Worm (Caenorhabditis elegans) whole organism, L1 larva: ENCODE data around the gene tsp-18.

Experiments
- C16A3.4 ChIP-seq: fragments of 150-350 bp; optimal IDR thresholded peaks from 2 replicates; lab custom pipeline; 2014; ENCODE audit warnings: missing biosample characterization, missing genetic modification characterization
- Y116A8C.19 ChIP-seq: sonication (generic microtip); optimal IDR thresholded peaks from 2 replicates; lab custom pipeline; 2016; ENCODE audit warnings: missing compliant biosample characterization, missing genetic modification characterization, borderline replicate concordance
- alr-1 ChIP-seq: fragments of 200-800 bp; sonication (Bioruptor generic); optimal IDR thresholded peaks from 2 replicates; lab custom pipeline; 2018; ENCODE audit warnings: borderline replicate concordance, mild to moderate bottlenecking, missing genetic modification characterization, missing compliant biosample characterization
- aly-2 ChIP-seq: fragments of 150-350 bp; optimal IDR thresholded peaks from 2 replicates; lab custom pipeline; 2014; ENCODE audit warnings: missing biosample characterization, missing genetic modification characterization
- ama-1 ChIP-seq: fragments of 150-350 bp; optimal IDR thresholded peaks from 2 replicates; lab custom pipeline; 2014
- blmp-1 ChIP-seq: fragments of 150-350 bp; optimal IDR thresholded peaks from 2 replicates; lab custom pipeline; 2014; ENCODE audit warnings: missing biosample characterization, missing genetic modification characterization
- ceh-63 ChIP-seq: fragments of 200-800 bp; sonication (Bioruptor generic); optimal IDR thresholded peaks from 2 replicates; lab custom pipeline; 2018; ENCODE audit warnings: mild to moderate bottlenecking, missing genetic modification characterization, missing compliant biosample characterization
- dsc-1 ChIP-seq: sonication (generic microtip); optimal IDR thresholded peaks from 2 replicates; lab custom pipeline; 2016; ENCODE audit warnings: mild to moderate bottlenecking, missing genetic modification characterization, missing compliant biosample characterization
- efl-3 ChIP-seq: fragments of 200-800 bp; sonication (Bioruptor generic); optimal IDR thresholded peaks from 2 replicates; lab custom pipeline; 2018; ENCODE audit warnings: mild to moderate bottlenecking, missing genetic modification characterization, missing compliant biosample characterization
- egl-13 ChIP-seq: sonication (generic microtip); optimal IDR thresholded peaks from 2 replicates; lab custom pipeline; 2016; ENCODE audit warnings: missing genotype, missing genetic modification reagents, missing genetic modification characterization, missing compliant biosample characterization
- egl-27 ChIP-seq, 2 experiments: fragments of 150-350 bp in 1 of 2; sonication (generic microtip); optimal IDR thresholded peaks; 3 replicates each; lab custom pipeline; 2017 to 2018; ENCODE audit warnings: missing biosample characterization in 2 of 2, missing genetic modification characterization in 2 of 2, missing genetic modification reagents in 2 of 2
- elt-2 ChIP-seq: sonication (generic microtip); optimal IDR thresholded peaks from 2 replicates; lab custom pipeline; 2016; ENCODE audit warnings: missing genetic modification characterization, mild to moderate bottlenecking, inconsistent platforms, missing compliant biosample characterization, missing genetic modification reagents
- fkh-10 ChIP-seq: sonication (generic microtip); optimal IDR thresholded peaks from 2 replicates; lab custom pipeline; 2017; ENCODE audit warnings: missing biosample characterization, missing genetic modification reagents, missing genetic modification characterization
- fkh-8 ChIP-seq: sonication (generic microtip); optimal IDR thresholded peaks from 2 replicates; lab custom pipeline; 2016; ENCODE audit warnings: mild to moderate bottlenecking, missing genetic modification characterization, missing compliant biosample characterization
- grh-1 ChIP-seq: fragments of 200-800 bp; sonication (Bioruptor generic); IDR thresholded peaks from 2 replicates; pipeline ENCODE4 v1.3.6; 2022; ENCODE audit warnings: missing genetic modification reagents, missing genetic modification characterization, missing compliant biosample characterization
- hlh-17 ChIP-seq: fragments of 200-800 bp; sonication (Bioruptor generic); optimal IDR thresholded peaks from 2 replicates; lab custom pipeline; 2018; ENCODE audit warnings: missing genetic modification characterization, mild to moderate bottlenecking, missing compliant biosample characterization, moderate library complexity, borderline replicate concordance
- lin-13 ChIP-seq: fragments of 150-350 bp; optimal IDR thresholded peaks from 2 replicates; lab custom pipeline; 2014; ENCODE audit warnings: missing biosample characterization, missing genetic modification reagents, missing genetic modification characterization
- lin-14 ChIP-seq: fragments of 200-800 bp; sonication (Bioruptor generic); optimal IDR thresholded peaks from 2 replicates; lab custom pipeline; 2018; ENCODE audit warnings: mild to moderate bottlenecking, missing genetic modification characterization, moderate library complexity, missing compliant biosample characterization
- lin-15B ChIP-seq: fragments of 150-350 bp; sonication (generic microtip); optimal IDR thresholded peaks from 3 replicates; lab custom pipeline; 2014; ENCODE audit warnings: missing biosample characterization, missing genetic modification characterization
- lin-39 ChIP-seq: fragments of 150-350 bp; optimal IDR thresholded peaks from 2 replicates; lab custom pipeline; 2014; ENCODE audit warnings: missing biosample characterization, missing genetic modification reagents, missing genetic modification characterization
- lsy-2 ChIP-seq, 2 experiments: fragments of 150-350 bp; optimal IDR thresholded peaks; 2 replicates each; lab custom pipeline; 2014; ENCODE audit warnings: missing biosample characterization in 2 of 2, missing genetic modification characterization in 2 of 2
- mep-1 ChIP-seq: fragments of 150-350 bp; optimal IDR thresholded peaks from 2 replicates; lab custom pipeline; 2014; ENCODE audit warnings: missing biosample characterization, missing genetic modification characterization
- nhr-11 ChIP-seq: fragments of 150-350 bp; optimal IDR thresholded peaks from 2 replicates; lab custom pipeline; 2014; ENCODE audit warnings: missing biosample characterization, missing genetic modification characterization
- nhr-12 ChIP-seq: sonication (generic microtip); optimal IDR thresholded peaks from 2 replicates; lab custom pipeline; 2017; ENCODE audit warnings: missing biosample characterization, missing genetic modification characterization
- nhr-19 ChIP-seq: fragments of 200-800 bp; sonication (Bioruptor generic); conservative IDR thresholded peaks from 2 replicates; pipeline ENCODE4 v1.3.6; 2022; ENCODE audit warnings: missing genetic modification characterization, missing compliant biosample characterization
- nhr-237 ChIP-seq: fragments of 150-350 bp; optimal IDR thresholded peaks from 2 replicates; lab custom pipeline; 2014; ENCODE audit warnings: missing biosample characterization, missing genetic modification characterization
- nhr-28 ChIP-seq: fragments of 150-350 bp; optimal IDR thresholded peaks from 2 replicates; lab custom pipeline; 2014; ENCODE audit warnings: missing biosample characterization, missing genetic modification characterization
- nhr-47 ChIP-seq: sonication (generic microtip); optimal IDR thresholded peaks from 2 replicates; lab custom pipeline; 2016; ENCODE audit warnings: mild to moderate bottlenecking, missing genetic modification characterization, moderate library complexity, missing compliant biosample characterization
- nhr-71 ChIP-seq: sonication (generic microtip); optimal IDR thresholded peaks from 2 replicates; lab custom pipeline; 2016; ENCODE audit warnings: mild to moderate bottlenecking, missing genetic modification characterization, moderate library complexity, missing compliant biosample characterization
- nhr-84 ChIP-seq: sonication (generic microtip); optimal IDR thresholded peaks from 2 replicates; lab custom pipeline; 2017; ENCODE audit warnings: missing biosample characterization, missing genetic modification characterization
- nhr-85 ChIP-seq: sonication (generic microtip); peaks from one replicate; lab custom pipeline; 2016; ENCODE audit warnings: missing genetic modification characterization, inconsistent platforms, missing compliant biosample characterization
- nhr-90 ChIP-seq: sonication (generic microtip); optimal IDR thresholded peaks from 2 replicates; lab custom pipeline; 2016; ENCODE audit warnings: mild to moderate bottlenecking, missing genetic modification characterization, missing compliant biosample characterization; ENCODE audit not compliant: poor library complexity
- pax-3 ChIP-seq: fragments of 200-800 bp; sonication (Bioruptor generic); optimal IDR thresholded peaks from 2 replicates; lab custom pipeline; 2018; ENCODE audit warnings: mild to moderate bottlenecking, missing genetic modification characterization, moderate library complexity, missing compliant biosample characterization
- pqm-1 ChIP-seq: sonication (generic microtip); optimal IDR thresholded peaks from 3 replicates; lab custom pipeline; 2017; ENCODE audit warnings: missing biosample characterization, missing genetic modification characterization
- rnt-1 ChIP-seq: sonication (generic microtip); optimal IDR thresholded peaks from 2 replicates; lab custom pipeline; 2016; ENCODE audit warnings: mild to moderate bottlenecking, missing genetic modification characterization, moderate library complexity, missing compliant biosample characterization
- skn-1 ChIP-seq: fragments of 150-350 bp; optimal IDR thresholded peaks from 2 replicates; lab custom pipeline; 2014; ENCODE audit warnings: missing biosample characterization, missing genetic modification characterization
- snu-23 ChIP-seq: sonication (generic microtip); optimal IDR thresholded peaks from 2 replicates; lab custom pipeline; 2016; ENCODE audit warnings: missing genetic modification characterization, missing compliant biosample characterization
- sox-4 ChIP-seq: sonication (generic microtip); optimal IDR thresholded peaks from 2 replicates; lab custom pipeline; 2016; ENCODE audit warnings: missing genetic modification characterization, missing compliant biosample characterization
- sptf-1 ChIP-seq: fragments of 150-350 bp; optimal IDR thresholded peaks from 2 replicates; lab custom pipeline; 2014; ENCODE audit warnings: missing biosample characterization, missing genetic modification characterization
- swsn-7 ChIP-seq: sonication (generic microtip); optimal IDR thresholded peaks from 2 replicates; lab custom pipeline; 2016; ENCODE audit warnings: missing genetic modification characterization, missing compliant biosample characterization
- tbx-2 ChIP-seq: sonication (generic microtip); optimal IDR thresholded peaks from 2 replicates; lab custom pipeline; 2016; ENCODE audit warnings: missing genetic modification characterization, missing compliant biosample characterization
- unc-86 ChIP-seq: sonication (generic microtip); optimal IDR thresholded peaks from 2 replicates; lab custom pipeline; 2016; ENCODE audit warnings: missing genetic modification characterization, missing compliant biosample characterization
- unc-98 ChIP-seq: fragments of 200-800 bp; sonication (Bioruptor generic); IDR thresholded peaks from 2 replicates; pipeline ENCODE4 v1.3.6; 2022; ENCODE audit warnings: missing genetic modification characterization, missing compliant biosample characterization
- vab-15 ChIP-seq: sonication (generic microtip); optimal IDR thresholded peaks from 2 replicates; lab custom pipeline; 2017; ENCODE audit warnings: missing genotype, mild to moderate bottlenecking, missing genetic modification characterization, missing compliant biosample characterization
- ztf-11 ChIP-seq, 2 experiments: sonication (generic microtip); optimal IDR thresholded peaks; 2 replicates each; lab custom pipeline; 2016 to 2017; ENCODE audit warnings: missing genetic modification characterization in 2 of 2, missing biosample characterization in 1 of 2, missing compliant biosample characterization in 1 of 2
- ztf-4 ChIP-seq: fragments of 150-350 bp; optimal IDR thresholded peaks from 2 replicates; lab custom pipeline; 2014; ENCODE audit warnings: missing biosample characterization, missing genetic modification characterization

Gene tsp-18

DNA sequence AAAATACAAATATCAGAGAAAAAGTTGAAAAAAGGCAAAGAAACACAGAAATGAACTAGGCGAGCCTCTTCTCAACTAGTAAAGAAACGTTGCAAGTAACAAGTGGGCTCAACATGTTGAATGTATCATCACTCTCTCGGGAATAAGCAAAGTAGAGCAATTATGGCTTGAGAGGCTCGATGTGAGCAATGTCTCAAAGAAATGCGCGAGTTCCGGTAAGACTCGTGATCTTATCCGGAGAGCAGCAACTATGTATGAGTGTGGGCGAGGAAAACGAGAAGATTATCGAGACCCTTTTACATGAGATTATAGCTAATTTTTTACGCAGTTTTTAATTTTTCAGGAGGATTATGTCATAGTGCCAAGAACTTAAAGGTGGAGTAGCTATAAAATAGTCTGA, 47.9 kb downstream of the tsp-18 start (continued):
- peak; percentile 38 for TF ChIP-seq fkh-8 (tag; lab: Kevin White, UChicago)
- no peak for TF ChIP-seq nhr-12 (tag; lab: Kevin White, UChicago)
- TF ChIP-seq egl-27 (tag; optimal IDR thresholded peaks at IDR 0.05; lab: Kevin White, UChicago): no peak
- peak in 1 of 2 experiments; percentile 27 for TF ChIP-seq lsy-2 (tag; optimal IDR thresholded peaks at IDR 0.05; lab: Kevin White, UChicago)
- no peak for TF ChIP-seq ztf-11 (tag; optimal IDR thresholded peaks at IDR 0.05; lab: Kevin White, UChicago)
- TF ChIP-seq dsc-1 (tag; lab: Kevin White, UChicago): peak; percentile 73
- no peak for TF ChIP-seq efl-3 (GFP tag; lab: Kevin White, UChicago)
- TF ChIP-seq unc-98: no peak
- TF ChIP-seq nhr-47 (tag; lab: Kevin White, UChicago): peak; percentile 57
- no peak for TF ChIP-seq nhr-19 (GFP tag; lab: Robert Waterston, UW)
- TF ChIP-seq sox-4 (tag; lab: Kevin White, UChicago): no peak
- TF ChIP-seq elt-2 (tag; lab: Kevin White, UChicago): no peak
- TF ChIP-seq swsn-7 (tag; lab: Kevin White, UChicago): peak; percentile 11
- TF ChIP-seq rnt-1 (tag; lab: Kevin White, UChicago): no peak
- TF ChIP-seq C16A3.4 (tag; lab: Kevin White, UChicago): no peak
- TF ChIP-seq nhr-11 (tag; lab: Kevin White, UChicago): no peak
- TF ChIP-seq sptf-1 (tag; lab: Kevin White, UChicago): no peak
- no peak for TF ChIP-seq nhr-90 (tag; lab: Kevin White, UChicago)
- no peak for TF ChIP-seq blmp-1 (tag; lab: Kevin White, UChicago)
- TF ChIP-seq ama-1 (lab: Kevin White, UChicago): no peak
- TF ChIP-seq snu-23: no peak
- TF ChIP-seq aly-2 (tag; lab: Kevin White, UChicago): no peak
- TF ChIP-seq lin-13 (GFP tag; lab: Kevin White, UChicago): no peak
- no peak for TF ChIP-seq ceh-63 (GFP tag; lab: Kevin White, UChicago)
- no peak for TF ChIP-seq nhr-84 (tag; lab: Kevin White, UChicago)
- TF ChIP-seq lin-39: no peak
- TF ChIP-seq tbx-2: no peak
- TF ChIP-seq vab-15: no peak
- TF ChIP-seq nhr-237 (tag; lab: Kevin White, UChicago): no peak
- no peak for TF ChIP-seq nhr-28 (tag; lab: Kevin White, UChicago)
- no peak for TF ChIP-seq pqm-1 (tag; lab: Kevin White, UChicago)

DNA sequence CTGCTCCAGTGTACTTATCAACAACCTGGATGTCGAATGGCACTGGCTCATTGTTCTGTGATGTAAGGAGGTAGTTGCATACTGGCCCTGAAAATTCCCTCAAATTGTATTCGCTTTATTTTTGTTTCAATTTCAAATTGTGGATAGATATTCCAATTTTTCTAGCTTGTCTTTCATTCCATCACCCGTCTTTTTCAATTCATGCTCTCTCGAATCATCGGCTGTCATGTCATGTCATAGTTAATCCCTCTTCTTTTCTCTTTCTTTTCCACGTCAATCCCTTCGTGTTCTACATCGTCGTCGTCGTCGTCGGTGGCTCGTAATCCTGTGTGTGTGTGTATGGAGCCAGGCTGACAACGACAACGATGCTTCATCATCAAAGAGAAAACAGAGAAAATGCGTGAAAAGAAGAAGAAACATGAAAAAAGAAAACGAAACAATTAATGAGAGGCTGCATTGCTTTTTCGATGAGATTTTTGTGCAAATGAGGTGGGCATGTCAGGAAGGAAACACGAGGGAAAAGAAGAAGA, 51.4 kb downstream of the tsp-18 start:
- TF ChIP-seq alr-1: no peak
- peak in 1 of 2 experiments; percentile 29 for TF ChIP-seq lsy-2 (tag; optimal IDR thresholded peaks at IDR 0.05; lab: Kevin White, UChicago)
- no peak for TF ChIP-seq Y116A8C.19 (tag; lab: Kevin White, UChicago)
- TF ChIP-seq ztf-4 (tag; lab: Kevin White, UChicago): peak; percentile 20
- TF ChIP-seq nhr-85 (tag; lab: Kevin White, UChicago): no peak
- peak; percentile 2 for TF ChIP-seq pax-3 (tag; lab: Kevin White, UChicago)
- peak; percentile 6 for TF ChIP-seq fkh-10 (GFP tag; lab: Kevin White, UChicago)
- no peak for TF ChIP-seq ceh-63 (GFP tag; lab: Kevin White, UChicago)
- peak; percentile 4 for TF ChIP-seq fkh-8 (tag; lab: Kevin White, UChicago)
- TF ChIP-seq hlh-17: no peak
- no peak for TF ChIP-seq skn-1 (tag; lab: Kevin White, UChicago)
- TF ChIP-seq lin-15B: no peak
- TF ChIP-seq mep-1 (tag; lab: Kevin White, UChicago): no peak
- TF ChIP-seq sox-4 (tag; lab: Kevin White, UChicago): peak; percentile 4
- TF ChIP-seq dsc-1 (tag; lab: Kevin White, UChicago): peak; percentile 78
- TF ChIP-seq nhr-71: peak; percentile 40
- peak; percentile 74 for TF ChIP-seq lin-14 (GFP tag; lab: Kevin White, UChicago)
- TF ChIP-seq egl-13 (tag; lab: Kevin White, UChicago): peak; percentile 40
- no peak for TF ChIP-seq grh-1
- TF ChIP-seq unc-86: peak; percentile 45
